Worm (Caenorhabditis elegans) whole organism, L4 larva: ENCODE measurements around the gene T13F3.4.

Experiments used
- daf-8 ChIP-seq: fragments of 200-800 bp; sonication (Bioruptor generic); IDR thresholded peaks from 2 replicates; pipeline ENCODE4 v1.3.6; 2022; ENCODE audit warnings: missing genetic modification characterization, missing compliant biosample characterization
- dmd-8 ChIP-seq: fragments of 200-800 bp; sonication (Bioruptor generic); IDR thresholded peaks from 2 replicates; pipeline ENCODE4 v1.3.6; 2022; ENCODE audit warnings: missing genetic modification characterization, missing compliant biosample characterization
- nhr-10 ChIP-seq: fragments of 150-350 bp; optimal IDR thresholded peaks from 2 replicates; lab custom pipeline; 2014; ENCODE audit warnings: missing biosample characterization, missing genetic modification characterization
- nhr-237 ChIP-seq: sonication (generic microtip); optimal IDR thresholded peaks from 2 replicates; lab custom pipeline; 2017; ENCODE audit warnings: missing biosample characterization, missing genetic modification characterization
- nhr-76 ChIP-seq: fragments of 150-350 bp; optimal IDR thresholded peaks from 2 replicates; lab custom pipeline; 2014; ENCODE audit warnings: missing biosample characterization, missing genetic modification characterization
- pha-4 ChIP-seq, 2 experiments: fragments of 150-350 bp in 1 of 2; fragments of 200-800 bp in 1 of 2; sonication (Bioruptor generic) in 1 of 2; IDR thresholded peaks in 1 of 2; optimal IDR thresholded peaks in 1 of 2; 2 replicates each; pipeline versions ENCODE4 v1.3.6 to Lab custom; 2014 to 2022; ENCODE audit warnings: missing genetic modification characterization in 2 of 2, missing genetic modification reagents in 2 of 2, missing biosample characterization in 1 of 2, missing compliant biosample characterization in 1 of 2
- pqm-1 ChIP-seq: sonication (generic microtip); optimal IDR thresholded peaks from 2 replicates; lab custom pipeline; 2017; ENCODE audit warnings: missing biosample characterization, missing genetic modification characterization
- spr-1 ChIP-seq: sonication (generic microtip); optimal IDR thresholded peaks from 2 replicates; lab custom pipeline; 2016; ENCODE audit warnings: mild to moderate bottlenecking, missing genetic modification characterization, missing compliant biosample characterization

- TF ChIP-seq dmd-8 (GFP tag; lab: Robert Waterston, UW) (no peak), nhr-76 (no peak), spr-1 (no peak), pqm-1 (tag; lab: Kevin White, UChicago) (no peak), daf-8 (no peak), pha-4 (GFP tag; IDR thresholded peaks at IDR 0.05; lab: Robert Waterston, UW) (no peak), pha-4 (tag; optimal IDR thresholded peaks at IDR 0.05; lab: Kevin White, UChicago) (no peak), nhr-237 (tag; lab: Kevin White, UChicago) (no peak), nhr-10 (tag; lab: Kevin White, UChicago) (no peak)
Observed at ce11 chrV:16282147-16282546, 15.7 kb upstream of the T13F3.4 start, which contains the start of gene F28G4.2.
